Worm (Caenorhabditis elegans): ENCODE results near the gene pqn-70.

pqn-70 gene

ce11 chrV:11239187-11239725, 10.8 kb upstream of the pqn-70 start, which contains the start of the genes dvc-1 and ima-1 (continued):
- TF ChIP-seq cebp-2 (GFP tag; IDR thresholded peaks at IDR 0.05) (no peak), F37B4.10 (GFP tag; IDR thresholded peaks at IDR 0.05) (0 out of 2 replicates have a peak, but pooled peaks have one; percentile 49), akir-1 (GFP tag; optimal IDR thresholded peaks at IDR 0.05) (no peak), nfya-1 (tag; optimal IDR thresholded peaks at IDR 0.05; ENCODE audit: borderline replicate concordance, insufficient read depth) (no peak), aptf-3 (GFP tag; IDR thresholded peaks at IDR 0.05) (no peak), Y95B8A.8 (GFP tag; IDR thresholded peaks at IDR 0.05) (peak; percentile 81), B0336.3 (GFP tag; IDR thresholded peaks at IDR 0.05) (peak; percentile 92), unc-130 (GFP tag; optimal IDR thresholded peaks at IDR 0.05) (peak; percentile 90), pha-4 (tag; optimal IDR thresholded peaks at IDR 0.05) (no peak), snpc-1.1 (tag; optimal IDR thresholded peaks at IDR 0.05; ENCODE audit: insufficient read depth) (peak; percentile 37), Y79H2A.3 (GFP tag; conservative IDR thresholded peaks at IDR 0.05) (peak; percentile 55; the same call in 1 of the 2 replicates), lin-40 (tag; optimal IDR thresholded peaks at IDR 0.05) (no peak), snpc-3.4 (tag; optimal IDR thresholded peaks at IDR 0.05) (peak; percentile 76), sdz-38 (tag; optimal IDR thresholded peaks at IDR 0.05) (no peak), zfh-2 (GFP tag; conservative IDR thresholded peaks at IDR 0.05) (no peak), cebp-1 (GFP tag; IDR thresholded peaks at IDR 0.05) (no peak), cebp-1 (tag; optimal IDR thresholded peaks at IDR 0.05) (no peak), ztf-25 (GFP tag; IDR thresholded peaks at IDR 0.05) (peak; percentile 86), T07F8.4 (tag; optimal IDR thresholded peaks at IDR 0.05) (no peak), somi-1 (GFP tag; optimal IDR thresholded peaks at IDR 0.05) (no peak), ZK185.1 (tag; optimal IDR thresholded peaks at IDR 0.05; ENCODE audit: poor library complexity, severe bottlenecking) (no peak), egl-18 (GFP tag; IDR thresholded peaks at IDR 0.05) (no peak), madf-8 (GFP tag; conservative IDR thresholded peaks at IDR 0.05) (peak; percentile 93), F49E8.2 (tag; optimal IDR thresholded peaks at IDR 0.05; ENCODE audit: insufficient read depth) (peak; percentile 66), tbx-9 (tag; optimal IDR thresholded peaks at IDR 0.05; ENCODE audit: borderline replicate concordance) (no peak), nfya-2 (GFP tag; IDR thresholded peaks at IDR 0.05) (no peak), egrh-3 (GFP tag; IDR thresholded peaks at IDR 0.05) (peak; percentile 48; the same call in 1 of the 2 replicates), attf-5 (GFP tag; optimal IDR thresholded peaks at IDR 0.05) (peak; percentile 84), F33H1.4 (GFP tag; IDR thresholded peaks at IDR 0.05) (peak; percentile 81), ztf-6 (GFP tag; IDR thresholded peaks at IDR 0.05) (no peak), snpc-1.3 (tag; optimal IDR thresholded peaks at IDR 0.05; ENCODE audit: insufficient read depth) (no peak), dpl-1 (GFP tag; optimal IDR thresholded peaks at IDR 0.05) (peak; percentile 88), rec-8 (tag; optimal IDR thresholded peaks at IDR 0.05) (no peak), C17E4.6 (GFP tag; IDR thresholded peaks at IDR 0.05) (peak; percentile 93), lin-35 (GFP tag; optimal IDR thresholded peaks at IDR 0.05) (peak; percentile 8 to 59 (median 43)), lsl-1 (GFP tag; optimal IDR thresholded peaks at IDR 0.05) (peak; percentile 81), T26A5.8 (tag; optimal IDR thresholded peaks at IDR 0.05) (no peak), nhr-80 (tag; optimal IDR thresholded peaks at IDR 0.05) (peak; percentile 45), madf-6 (GFP tag; IDR thresholded peaks at IDR 0.05) (peak; percentile 98), lin-54 (GFP tag; optimal IDR thresholded peaks at IDR 0.05) (peak; percentile 84), F23B12.7 (tag; optimal IDR thresholded peaks at IDR 0.05; ENCODE audit: insufficient read depth) (no peak), tbp1 (GFP tag; optimal IDR thresholded peaks at IDR 0.05) (peak; percentile 63), sea-2 (GFP tag; IDR thresholded peaks at IDR 0.05) (no peak), let-526 (GFP tag; IDR thresholded peaks at IDR 0.05) (0 out of 2 replicates have a peak, but pooled peaks have one; percentile 23), zim-3 (tag; optimal IDR thresholded peaks at IDR 0.05) (no peak), athp-1 (tag; optimal IDR thresholded peaks at IDR 0.05) (peak; percentile 80), lin-26 (GFP tag; IDR thresholded peaks at IDR 0.05) (peak; percentile 78)
